Fruit fly (Drosophila melanogaster) whole organism, embryonic: ENCODE data around the gene CG34148.

Source experiments
- Aef1 ChIP-seq: fragments of 200-800 bp; sonication (Bioruptor generic); IDR thresholded peaks from 3 replicates; pipeline ENCODE4 v1.3.6; 2022; ENCODE audit warnings: missing biosample characterization, missing genetic modification characterization
- CG10321 ChIP-seq: fragments of 200-800 bp; sonication (Bioruptor generic); IDR thresholded peaks from 2 replicates; pipeline ENCODE4 v1.3.6; 2022; ENCODE audit warnings: missing biosample characterization, missing genetic modification characterization
- CG10979 ChIP-seq: fragments of 200-800 bp; sonication (Bioruptor generic); optimal IDR thresholded peaks from 2 replicates; lab custom pipeline; 2018; ENCODE audit warnings: missing biosample characterization, mild to moderate bottlenecking, missing genetic modification characterization, moderate library complexity
- CG11247 ChIP-seq: fragments of 200-800 bp; sonication (Bioruptor generic); IDR thresholded peaks from 2 replicates; pipeline ENCODE4 v1.3.6; 2022; ENCODE audit warnings: missing biosample characterization, missing genetic modification characterization
- CG12155 ChIP-seq: fragments of 200-800 bp; sonication (Bioruptor generic); optimal IDR thresholded peaks from 3 replicates; lab custom pipeline; 2016; ENCODE audit warnings: missing biosample characterization, missing genetic modification characterization
- CG12299 ChIP-seq: fragments of 200-800 bp; sonication (Bioruptor generic); optimal IDR thresholded peaks from 2 replicates; lab custom pipeline; 2018; ENCODE audit warnings: missing biosample characterization, mild to moderate bottlenecking, missing genetic modification characterization
- CG14441 ChIP-seq: fragments of 200-800 bp; sonication (Bioruptor generic); IDR thresholded peaks from 2 replicates; pipeline ENCODE4 v1.3.6; 2022; ENCODE audit warnings: missing biosample characterization, missing genetic modification characterization
- CG15696 ChIP-seq: fragments of 200-800 bp; sonication (Bioruptor generic); optimal IDR thresholded peaks from 2 replicates; lab custom pipeline; 2019; ENCODE audit warnings: missing biosample characterization, mild to moderate bottlenecking, missing genetic modification characterization, moderate library complexity
- CG17802 ChIP-seq: fragments of 200-800 bp; sonication (Bioruptor generic); optimal IDR thresholded peaks from 2 replicates; lab custom pipeline; 2018; ENCODE audit warnings: missing biosample characterization, mild to moderate bottlenecking, missing genetic modification characterization, moderate library complexity
- CG18476 ChIP-seq: fragments of 200-800 bp; sonication (Bioruptor generic); optimal IDR thresholded peaks from 2 replicates; lab custom pipeline; 2016; ENCODE audit warnings: missing biosample characterization, mild to moderate bottlenecking, missing genetic modification characterization
- CG2120 ChIP-seq: fragments of 200-800 bp; sonication (Bioruptor generic); optimal IDR thresholded peaks from 3 replicates; lab custom pipeline; 2016; ENCODE audit warnings: missing biosample characterization, missing genetic modification characterization
- CG2712 ChIP-seq: fragments of 200-800 bp; optimal IDR thresholded peaks from 3 replicates; lab custom pipeline; 2019; ENCODE audit warnings: missing biosample characterization, mild to moderate bottlenecking, missing genetic modification characterization, moderate library complexity
- CG2875 ChIP-seq: fragments of 200-800 bp; sonication (Bioruptor generic); optimal IDR thresholded peaks from 2 replicates; lab custom pipeline; 2017; ENCODE audit warnings: missing biosample characterization, mild to moderate bottlenecking, missing genetic modification characterization, missing genetic modification reagents
- CG2889 ChIP-seq: fragments of 200-800 bp; sonication (Bioruptor generic); IDR thresholded peaks from 3 replicates; pipeline ENCODE4 v1.3.6; 2022; ENCODE audit warnings: missing biosample characterization, missing genetic modification characterization
- CG30403 ChIP-seq: fragments of 200-800 bp; sonication (Bioruptor generic); optimal IDR thresholded peaks from 3 replicates; lab custom pipeline; 2016; ENCODE audit warnings: missing biosample characterization, missing genetic modification characterization
- CG32767 ChIP-seq: fragments of 200-800 bp; sonication (Bioruptor generic); IDR thresholded peaks from 2 replicates; pipeline ENCODE4 v1.3.6; 2022; ENCODE audit warnings: missing biosample characterization, missing genetic modification characterization
- CG33213 ChIP-seq: fragments of 200-800 bp; sonication (Bioruptor generic); optimal IDR thresholded peaks from 3 replicates; lab custom pipeline; 2016; ENCODE audit warnings: missing biosample characterization, missing genetic modification characterization
- CG42726 ChIP-seq: fragments of 200-800 bp; sonication (Bioruptor generic); IDR thresholded peaks from 2 replicates; pipeline ENCODE4 v1.3.6; 2022; ENCODE audit warnings: missing biosample characterization, missing genetic modification characterization; ENCODE audit not compliant: partially characterized antibody
- CG4282 ChIP-seq: fragments of 200-800 bp; sonication (Bioruptor generic); optimal IDR thresholded peaks from 2 replicates; lab custom pipeline; 2016; ENCODE audit warnings: missing biosample characterization, missing genetic modification characterization
- CG4424 ChIP-seq: fragments of 200-800 bp; sonication (Bioruptor generic); optimal IDR thresholded peaks from 3 replicates; lab custom pipeline; 2016; ENCODE audit warnings: missing biosample characterization, missing genetic modification characterization
- CG7556 ChIP-seq: fragments of 200-800 bp; sonication (Bioruptor generic); optimal IDR thresholded peaks from 2 replicates; lab custom pipeline; 2017; ENCODE audit warnings: missing biosample characterization, mild to moderate bottlenecking, missing genetic modification characterization
- CG7839 ChIP-seq: fragments of 200-800 bp; sonication (Bioruptor generic); optimal IDR thresholded peaks from 3 replicates; lab custom pipeline; 2018; ENCODE audit warnings: missing biosample characterization, mild to moderate bottlenecking, missing genetic modification characterization, moderate library complexity
- CG8944 ChIP-seq: fragments of 200-800 bp; sonication (Bioruptor generic); optimal IDR thresholded peaks from 3 replicates; lab custom pipeline; 2016; ENCODE audit warnings: missing biosample characterization, missing genetic modification characterization
- D19A ChIP-seq: fragments of 200-800 bp; optimal IDR thresholded peaks from 3 replicates; lab custom pipeline; 2019; ENCODE audit warnings: missing biosample characterization, mild to moderate bottlenecking, missing genetic modification characterization, moderate library complexity
- Dip2 ChIP-seq: fragments of 200-800 bp; sonication (Bioruptor generic); IDR thresholded peaks from 2 replicates; pipeline ENCODE4 v1.3.6; 2022; ENCODE audit warnings: missing biosample characterization, missing genetic modification characterization
- Dip3 ChIP-seq: fragments of 200-800 bp; sonication (Bioruptor generic); optimal IDR thresholded peaks from 3 replicates; lab custom pipeline; 2016; ENCODE audit warnings: missing biosample characterization, missing genetic modification characterization
- Dll ChIP-seq: fragments of 200-800 bp; sonication (Bioruptor generic); IDR thresholded peaks from 4 replicates; pipeline ENCODE4 v1.3.6; 2022; ENCODE audit warnings: missing biosample characterization, missing genetic modification characterization; ENCODE audit not compliant: partially characterized antibody
- Dp ChIP-seq: fragments of 200-800 bp; sonication (Bioruptor generic); optimal IDR thresholded peaks from 2 replicates; lab custom pipeline; 2018; ENCODE audit warnings: missing biosample characterization, mild to moderate bottlenecking, missing genetic modification characterization, moderate library complexity
- Gsc ChIP-seq: fragments of 200-800 bp; sonication (Bioruptor generic); IDR thresholded peaks from 2 replicates; pipeline ENCODE4 v1.3.6; 2022; ENCODE audit warnings: missing biosample characterization, missing genetic modification characterization
- Kr ChIP-seq: fragments of 200-800 bp; sonication (Bioruptor generic); optimal IDR thresholded peaks from 2 replicates; lab custom pipeline; 2017; ENCODE audit warnings: missing biosample characterization, mild to moderate bottlenecking, missing genetic modification characterization
- Lpt ChIP-seq: fragments of >200 bp; optimal IDR thresholded peaks from 2 replicates; lab custom pipeline; 2018; ENCODE audit warnings: missing biosample characterization, missing genetic modification characterization
- MBD-R2 ChIP-seq: fragments of 200-800 bp; sonication (Bioruptor generic); IDR thresholded peaks from 2 replicates; pipeline ENCODE4 v1.3.6; 2022; ENCODE audit warnings: missing biosample characterization, missing genetic modification characterization
- Mad ChIP-seq: fragments of 200-800 bp; sonication (Bioruptor generic); optimal IDR thresholded peaks from 2 replicates; lab custom pipeline; 2016; ENCODE audit warnings: missing biosample characterization, missing genetic modification characterization
- Spps ChIP-seq: fragments of 200-800 bp; sonication (Bioruptor generic); optimal IDR thresholded peaks from 2 replicates; lab custom pipeline; 2018; ENCODE audit warnings: missing biosample characterization, mild to moderate bottlenecking, missing genetic modification characterization
- Sry-δ ChIP-seq: fragments of 200-800 bp; sonication (Bioruptor generic); optimal IDR thresholded peaks from 2 replicates; lab custom pipeline; 2016; ENCODE audit warnings: missing biosample characterization, missing genetic modification characterization
- Stat92E ChIP-seq, 3 experiments: fragments of >200 bp in 2 of 3; fragments of 200-800 bp in 1 of 3; sonication (Bioruptor generic) in 1 of 3; optimal IDR thresholded peaks; 2 replicates each; lab custom pipeline; 2017 to 2019; ENCODE audit warnings: missing biosample characterization in 3 of 3, missing genetic modification characterization in 3 of 3, mild to moderate bottlenecking in 1 of 3, moderate library complexity in 1 of 3
- bbx ChIP-seq: fragments of 200-800 bp; sonication (Bioruptor generic); IDR thresholded peaks from 2 replicates; pipeline ENCODE4 v1.3.6; 2022; ENCODE audit warnings: missing biosample characterization, missing genetic modification characterization; ENCODE audit not compliant: partially characterized antibody
- bowl ChIP-seq: fragments of 200-800 bp; sonication (Bioruptor generic); IDR thresholded peaks from 2 replicates; pipeline ENCODE4 v1.3.6; 2022; ENCODE audit warnings: missing biosample characterization, missing genetic modification characterization
- cad ChIP-seq: fragments of >200 bp; optimal IDR thresholded peaks from 2 replicates; lab custom pipeline; 2017; ENCODE audit warnings: missing biosample characterization, missing genetic modification characterization
- da ChIP-seq: fragments of 200-800 bp; sonication (Bioruptor generic); optimal IDR thresholded peaks from 2 replicates; lab custom pipeline; 2016; ENCODE audit warnings: missing biosample characterization, missing genetic modification characterization
- dimm ChIP-seq: fragments of 200-800 bp; sonication (Bioruptor generic); IDR thresholded peaks from 2 replicates; pipeline ENCODE4 v1.3.6; 2022; ENCODE audit warnings: missing biosample characterization, missing genetic modification characterization
- emc ChIP-seq: fragments of 200-800 bp; sonication (Bioruptor generic); optimal IDR thresholded peaks from 2 replicates; lab custom pipeline; 2016; ENCODE audit warnings: missing biosample characterization, missing genetic modification characterization
- en ChIP-seq: fragments of 200-800 bp; sonication (Bioruptor generic); optimal IDR thresholded peaks from 2 replicates; lab custom pipeline; 2016; ENCODE audit warnings: missing biosample characterization, missing genetic modification characterization
- jumu ChIP-seq: fragments of 200-800 bp; sonication (Bioruptor generic); optimal IDR thresholded peaks from 3 replicates; lab custom pipeline; 2016; ENCODE audit warnings: missing biosample characterization, missing genetic modification characterization
- knrl ChIP-seq: fragments of 200-800 bp; sonication (Bioruptor generic); IDR thresholded peaks from 3 replicates; pipeline ENCODE4 v1.3.6; 2022; ENCODE audit warnings: missing biosample characterization, missing genetic modification characterization; ENCODE audit not compliant: partially characterized antibody
- pfk ChIP-seq: fragments of 200-800 bp; sonication (Bioruptor generic); optimal IDR thresholded peaks from 2 replicates; lab custom pipeline; 2018; ENCODE audit warnings: missing biosample characterization, mild to moderate bottlenecking, missing genetic modification characterization, moderate library complexity
- shn ChIP-seq: fragments of 200-800 bp; sonication (Bioruptor generic); optimal IDR thresholded peaks from 3 replicates; lab custom pipeline; 2016; ENCODE audit warnings: missing biosample characterization, missing genetic modification characterization
- stwl ChIP-seq: fragments of 200-800 bp; sonication (Bioruptor generic); optimal IDR thresholded peaks from 3 replicates; lab custom pipeline; 2018; ENCODE audit warnings: missing biosample characterization, mild to moderate bottlenecking, missing genetic modification characterization, moderate library complexity
- usp ChIP-seq: fragments of >200 bp; optimal IDR thresholded peaks from 2 replicates; lab custom pipeline; 2017; ENCODE audit warnings: missing biosample characterization, missing genetic modification characterization
- vvl ChIP-seq: fragments of 200-800 bp; sonication (Bioruptor generic); IDR thresholded peaks from 2 replicates; pipeline ENCODE4 v1.3.6; 2022; ENCODE audit warnings: missing biosample characterization, missing genetic modification characterization
- zen ChIP-seq: fragments of 200-800 bp; sonication (Bioruptor generic); optimal IDR thresholded peaks from 3 replicates; lab custom pipeline; 2018; ENCODE audit warnings: missing biosample characterization, mild to moderate bottlenecking, missing genetic modification characterization, moderate library complexity

The CG34148 gene

DNA sequence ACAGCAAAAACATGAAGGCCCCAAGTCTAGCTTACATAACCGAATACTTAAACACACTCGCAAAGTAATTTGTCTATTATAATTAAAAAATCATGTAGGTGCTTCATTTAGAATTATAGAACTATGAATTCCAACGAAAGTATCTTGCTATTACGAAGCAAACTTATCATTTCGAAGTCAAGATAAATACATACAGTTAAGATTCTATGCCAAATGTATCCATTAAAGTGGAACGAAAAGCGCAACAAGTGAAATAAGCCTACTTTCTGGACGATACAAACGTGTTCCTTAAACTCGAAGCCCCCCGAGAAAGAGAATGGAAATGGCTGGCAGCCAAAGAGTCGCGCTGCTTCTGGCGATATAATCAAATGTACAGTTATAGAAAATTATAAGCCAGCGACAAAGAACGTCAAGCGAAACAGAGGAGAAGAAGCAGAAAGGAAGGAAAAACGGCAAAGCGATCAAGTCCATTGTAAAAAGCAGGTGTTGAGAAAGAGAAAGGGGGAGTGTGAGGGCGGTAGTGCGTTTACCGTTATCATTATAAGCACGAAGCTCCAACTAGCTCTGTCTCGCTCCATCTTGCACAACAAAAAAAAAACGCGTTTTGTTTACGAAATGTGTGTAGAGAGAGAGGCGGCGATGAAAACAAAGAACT, 25.8 kb downstream of the CG34148 start (continued):
- TF ChIP-seq emc (GFP tag; lab: Kevin White, UChicago) (no peak), jumu (no peak), CG2120 (peak; percentile 69), CG30403 (GFP tag; lab: Kevin White, UChicago) (peak; percentile 31), Sry-δ (GFP tag; lab: Kevin White, UChicago) (no peak), CG7556 (GFP tag; lab: Kevin White, UChicago) (peak; percentile 46), vvl (GFP tag; lab: Robert Waterston, UW) (peak; percentile 41; the same call in 1 of the 2 replicates), Gsc (no peak), stwl (tag; lab: Kevin White, UChicago) (no peak), Dip2 (GFP tag; lab: Robert Waterston, UW) (no peak), Aef1 (GFP tag; lab: Robert Waterston, UW) (no peak), usp (GFP tag; lab: Kevin White, UChicago) (no peak), CG12155 (peak; percentile 10), knrl (no peak), CG17802 (tag; lab: Kevin White, UChicago) (no peak), CG7839 (tag; lab: Kevin White, UChicago) (peak; percentile 45), en (GFP tag; lab: Kevin White, UChicago) (no peak), Dll (GFP tag; lab: Robert Waterston, UW) (no peak), Dip3 (GFP tag; lab: Kevin White, UChicago) (peak; percentile 18), CG2875 (no peak), CG14441 (GFP tag; lab: Robert Waterston, UW) (no peak), cad (GFP tag; lab: Kevin White, UChicago) (no peak), CG33213 (GFP tag; lab: Kevin White, UChicago) (no peak), CG4424 (GFP tag; lab: Kevin White, UChicago) (no peak), shn (GFP tag; lab: Kevin White, UChicago) (peak; percentile 2), CG10979 (tag; lab: Kevin White, UChicago) (peak; percentile 23), dimm (GFP tag; lab: Robert Waterston, UW) (no peak), bowl (GFP tag; lab: Robert Waterston, UW) (no peak), CG42726 (no peak), MBD-R2 (no peak), D19A (tag; lab: Kevin White, UChicago) (peak; percentile 89), CG2712 (tag; lab: Kevin White, UChicago) (peak; percentile 43), CG2889 (GFP tag; lab: Robert Waterston, UW) (no peak), bbx (no peak), CG12299 (tag; lab: Kevin White, UChicago) (no peak), CG18476 (GFP tag; lab: Kevin White, UChicago) (peak; percentile 6), zen (no peak), CG4282 (GFP tag; lab: Kevin White, UChicago) (no peak), Dp (GFP tag; lab: Kevin White, UChicago) (no peak), Mad (GFP tag; lab: Kevin White, UChicago) (no peak), Stat92E (GFP tag; optimal IDR thresholded peaks at IDR 0.05; lab: Kevin White, UChicago) (no peak), CG11247 (no peak), Kr (GFP tag; lab: Kevin White, UChicago) (no peak), pfk (GFP tag; lab: Kevin White, UChicago) (no peak), CG32767 (GFP tag; lab: Robert Waterston, UW) (no peak), da (no peak), CG8944 (GFP tag; lab: Kevin White, UChicago) (no peak), Lpt (no peak), CG15696 (no peak), Spps (tag; lab: Kevin White, UChicago) (no peak), CG10321 (GFP tag; lab: Robert Waterston, UW) (no peak)
